Worm (Caenorhabditis elegans) whole organism, L4/young adult: ENCODE measurements around the gene C18H7.7.

Experiments used
- W03F9.2 ChIP-seq: fragments of 150-350 bp; optimal IDR thresholded peaks from 2 replicates; lab custom pipeline; 2014; ENCODE audit warnings: missing biosample characterization, missing genetic modification characterization
- dao-5 ChIP-seq: sonication (generic microtip); optimal IDR thresholded peaks from 2 replicates; lab custom pipeline; 2016; ENCODE audit warnings: missing genotype, missing genetic modification characterization, moderate library complexity, missing compliant biosample characterization
- him-1 ChIP-seq: sonication (generic microtip); optimal IDR thresholded peaks from 2 replicates; lab custom pipeline; 2016; ENCODE audit warnings: missing genotype, missing genetic modification reagents, missing genetic modification characterization, missing compliant biosample characterization

- TF ChIP-seq W03F9.2, result no peak
- TF ChIP-seq him-1 (tag; lab: Kevin White, UChicago), result no peak
- TF ChIP-seq dao-5 (tag; lab: Kevin White, UChicago), result no peak
Observed at ce11 chrIV:570799-571300, 25.3 kb downstream of the C18H7.7 start, which contains the start of gene F56A11.5.
